Fruit fly (Drosophila melanogaster): Measurements from ENCODE around the gene CG11345.

CG11345 gene

DNA sequence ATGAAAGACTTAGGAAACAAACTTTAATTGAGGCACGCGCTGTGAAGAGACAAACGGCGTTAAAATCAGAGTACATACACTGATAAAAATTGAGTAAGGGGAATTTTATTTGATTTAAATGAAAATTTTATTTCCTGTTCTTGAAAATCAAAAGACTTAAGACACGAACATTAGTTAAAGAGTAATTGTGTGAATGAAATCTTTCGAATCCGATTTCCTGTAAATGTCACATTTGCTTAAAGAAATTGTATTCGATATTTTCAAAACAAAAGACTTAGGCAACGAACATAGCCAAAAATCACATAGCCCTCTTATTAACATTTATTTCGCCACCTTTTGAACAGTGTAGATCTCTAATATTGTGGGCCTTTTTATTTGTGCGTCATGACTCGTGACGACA lies 12.1 kb downstream of the CG11345 start:
- no peak for TF ChIP-seq psq (optimal IDR thresholded peaks at IDR 0.05)
- no peak for TF ChIP-seq insv (optimal IDR thresholded peaks at IDR 0.05)
- TF ChIP-seq ttk (optimal IDR thresholded peaks at IDR 0.05): no peak
- no peak for TF ChIP-seq Myc (optimal IDR thresholded peaks at IDR 0.05)

DNA sequence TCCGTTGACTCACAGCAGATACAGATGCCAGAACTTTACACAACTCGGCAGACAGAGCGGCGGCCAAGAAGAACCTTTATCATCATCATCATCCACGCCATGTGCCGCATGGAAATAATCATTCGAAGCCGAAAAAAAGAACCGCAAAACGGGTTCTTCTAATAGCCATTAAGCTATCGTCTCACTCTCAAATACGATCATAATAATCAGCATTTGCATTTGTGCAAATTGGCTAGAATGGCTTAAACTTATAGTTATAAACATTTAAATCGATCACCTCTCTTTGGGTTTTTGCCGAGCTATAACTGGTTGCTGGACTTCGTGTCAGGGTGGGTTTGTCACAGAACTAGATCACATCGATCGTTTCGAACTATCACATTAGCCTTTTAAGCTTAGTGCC lies 15.8 kb downstream of the CG11345 start:
- no peak for TF ChIP-seq ttk (optimal IDR thresholded peaks at IDR 0.05)
- TF ChIP-seq Myc (optimal IDR thresholded peaks at IDR 0.05): no peak

DNA sequence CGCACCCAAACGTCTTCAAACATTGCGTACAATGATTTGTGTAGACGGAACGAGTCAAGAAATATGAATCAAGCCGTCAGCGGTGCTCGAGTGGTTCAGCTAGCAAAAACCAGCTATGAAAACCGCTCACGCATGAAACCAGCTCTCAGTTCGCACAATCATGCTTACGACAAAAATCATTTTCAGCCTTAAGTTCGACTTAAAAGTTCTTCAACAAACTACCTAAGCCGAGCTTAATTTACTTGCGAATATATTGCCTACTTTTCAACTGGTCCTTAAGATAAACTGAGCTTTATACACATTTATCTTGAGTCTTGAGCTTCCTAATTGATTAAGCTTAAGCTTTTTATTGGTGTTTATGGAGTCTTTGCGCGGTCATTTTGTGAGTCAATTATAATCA lies 17.8 kb downstream of the CG11345 start:
- TF ChIP-seq Myc (optimal IDR thresholded peaks at IDR 0.05): no peak
- TF ChIP-seq ttk (optimal IDR thresholded peaks at IDR 0.05): no peak
- no peak for TF ChIP-seq insv (optimal IDR thresholded peaks at IDR 0.05)
- no peak for TF ChIP-seq Sin3A (optimal IDR thresholded peaks at IDR 0.05)
- TF ChIP-seq psq (optimal IDR thresholded peaks at IDR 0.05): no peak
- no peak for TF ChIP-seq h (optimal IDR thresholded peaks at IDR 0.05)

DNA sequence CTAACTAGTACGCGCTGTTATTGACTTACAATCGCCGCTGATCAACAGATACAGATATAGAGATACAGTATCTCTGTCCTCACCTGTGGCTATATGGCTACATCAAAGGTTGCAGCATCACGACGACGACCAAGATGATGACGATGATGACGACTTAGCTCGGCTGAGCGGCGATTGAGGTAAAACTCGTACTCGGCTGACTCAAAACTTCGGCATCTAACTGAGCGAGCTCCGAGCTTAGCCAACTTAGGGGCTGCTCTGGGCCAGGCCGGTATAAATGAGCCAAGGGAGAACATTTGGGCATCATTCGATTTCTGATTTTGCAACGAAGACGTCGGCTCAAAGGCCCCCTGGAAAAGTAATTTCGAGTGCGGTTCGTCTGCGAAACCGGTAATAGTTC lies 21.5 kb downstream of the CG11345 start, which contains the start of gene CG15021:
CG15021 (plus strand) TSS at position 301 of the 400 bp plus-strand sequence.
- TF ChIP-seq psq (optimal IDR thresholded peaks at IDR 0.05) (no peak), h (optimal IDR thresholded peaks at IDR 0.05) (no peak), ttk (optimal IDR thresholded peaks at IDR 0.05) (no peak), Myc (optimal IDR thresholded peaks at IDR 0.05) (no peak), Sin3A (optimal IDR thresholded peaks at IDR 0.05) (no peak), insv (optimal IDR thresholded peaks at IDR 0.05) (no peak)

DNA sequence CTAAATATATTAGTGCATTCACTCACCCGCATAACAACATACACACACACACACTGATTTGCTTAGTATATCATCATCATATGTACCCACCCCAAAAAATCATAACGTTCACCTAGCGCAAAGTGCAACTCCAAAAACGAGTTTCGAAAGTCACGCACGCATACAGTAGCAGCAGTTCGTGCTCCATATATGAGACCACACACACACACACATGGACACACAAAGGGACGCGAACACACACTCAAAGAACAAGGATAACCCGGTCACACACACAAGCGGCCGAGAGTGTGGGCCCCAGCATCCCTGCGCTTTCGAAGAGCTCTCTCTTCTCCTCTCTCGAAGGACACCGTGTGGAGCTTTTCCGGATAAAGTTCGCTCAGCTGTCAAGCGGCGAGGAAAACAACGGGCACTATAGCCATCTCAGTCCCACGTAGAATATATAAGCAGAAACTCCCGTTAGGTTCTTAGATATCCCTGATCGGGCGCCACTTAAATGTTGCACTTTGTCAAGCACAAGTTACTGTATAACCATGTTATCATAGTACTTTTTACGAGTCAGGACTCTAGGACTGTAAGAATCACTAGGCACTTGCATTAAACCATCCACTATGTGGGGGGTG lies 26.7 kb downstream of the CG11345 start:
- TF ChIP-seq Myc (optimal IDR thresholded peaks at IDR 0.05) (no peak), insv (optimal IDR thresholded peaks at IDR 0.05) (no peak), ttk (optimal IDR thresholded peaks at IDR 0.05) (no peak), h (optimal IDR thresholded peaks at IDR 0.05) (no peak), psq (optimal IDR thresholded peaks at IDR 0.05) (no peak), Sin3A (optimal IDR thresholded peaks at IDR 0.05) (no peak)

DNA sequence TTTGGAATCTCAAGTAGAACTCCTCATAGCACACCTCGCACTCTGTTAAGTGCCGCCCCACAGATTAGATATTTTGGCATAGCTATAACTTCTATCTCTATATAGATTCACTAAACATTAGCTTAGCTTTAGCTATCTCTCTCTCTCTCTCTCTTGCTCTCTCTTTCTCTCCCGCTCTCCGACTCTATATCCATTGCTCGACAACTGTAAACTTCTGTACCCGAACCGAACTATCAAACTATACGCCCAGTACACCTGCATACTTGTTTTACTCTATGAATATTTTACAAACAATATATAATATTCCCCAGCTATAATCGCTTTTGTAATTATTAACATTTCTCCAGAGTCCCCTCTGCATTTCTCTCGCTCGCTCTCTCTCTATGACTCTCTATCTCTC lies 27.6 kb downstream of the CG11345 start:
- no peak for TF ChIP-seq ttk (optimal IDR thresholded peaks at IDR 0.05)
- TF ChIP-seq insv (optimal IDR thresholded peaks at IDR 0.05): no peak
- TF ChIP-seq Myc (optimal IDR thresholded peaks at IDR 0.05): no peak
- TF ChIP-seq h (optimal IDR thresholded peaks at IDR 0.05): no peak
- TF ChIP-seq psq (optimal IDR thresholded peaks at IDR 0.05): no peak
- no peak for TF ChIP-seq Sin3A (optimal IDR thresholded peaks at IDR 0.05)

DNA sequence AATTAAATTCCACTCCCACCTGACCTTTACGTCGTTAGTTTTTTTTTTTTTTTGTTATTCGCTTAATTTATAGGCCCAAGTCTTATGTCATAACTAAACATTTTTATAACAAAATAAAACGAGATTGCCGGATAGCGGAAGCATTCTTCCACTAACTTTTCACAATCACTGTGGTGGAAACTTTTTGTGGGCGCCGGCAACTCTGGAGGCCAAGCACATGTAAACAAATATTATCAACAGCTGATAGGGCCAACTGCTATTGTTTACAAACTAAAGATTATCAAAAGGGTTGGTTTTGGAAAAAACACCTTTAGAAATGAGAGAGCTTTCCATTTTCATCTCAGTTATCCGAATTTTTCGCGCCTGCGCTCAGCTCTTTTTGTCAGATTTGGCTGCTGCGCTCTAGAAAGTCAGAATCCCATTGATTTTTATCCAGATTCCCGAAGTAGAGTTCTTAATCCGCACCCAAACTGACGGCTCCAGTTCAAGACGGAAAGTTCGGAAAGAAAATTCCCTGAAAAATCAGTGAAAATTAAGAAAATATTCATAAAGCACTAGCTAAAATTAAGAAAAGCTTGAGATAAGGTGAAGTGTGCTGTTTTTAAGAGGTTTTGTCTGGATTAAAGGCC lies 28.9 kb downstream of the CG11345 start, which contains the start of gene nAChRbeta1:
nAChRbeta1 (plus strand) TSS at position 432 of the 629 bp plus-strand sequence.
- TF ChIP-seq ttk (optimal IDR thresholded peaks at IDR 0.05): no peak
- TF ChIP-seq Myc (optimal IDR thresholded peaks at IDR 0.05): no peak
- TF ChIP-seq insv (optimal IDR thresholded peaks at IDR 0.05): no peak
- TF ChIP-seq h (optimal IDR thresholded peaks at IDR 0.05): no peak
- TF ChIP-seq Sin3A (optimal IDR thresholded peaks at IDR 0.05): no peak
- no peak for TF ChIP-seq psq (optimal IDR thresholded peaks at IDR 0.05)

DNA sequence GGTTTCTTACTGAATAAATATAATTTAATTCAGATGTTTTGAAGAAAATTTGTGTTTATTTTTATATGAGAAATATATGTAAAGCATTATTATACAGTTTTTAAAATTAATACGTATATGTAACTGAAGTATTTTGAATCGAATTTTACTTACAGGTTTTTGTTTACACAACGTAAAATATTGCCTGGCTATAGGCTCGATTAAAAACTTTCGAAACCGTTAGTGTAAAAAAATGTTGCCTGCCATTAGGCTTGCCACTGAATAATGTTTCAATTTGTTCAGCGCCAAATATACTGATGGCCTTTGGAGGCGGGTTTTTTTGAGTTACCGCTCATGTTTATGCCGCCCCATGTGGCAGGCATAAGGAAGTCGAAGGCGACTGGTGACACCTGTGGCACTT lies 31.4 kb downstream of the CG11345 start:
- TF ChIP-seq ttk (optimal IDR thresholded peaks at IDR 0.05) (no peak), Myc (optimal IDR thresholded peaks at IDR 0.05) (no peak), h (optimal IDR thresholded peaks at IDR 0.05) (no peak), psq (optimal IDR thresholded peaks at IDR 0.05) (no peak), Sin3A (optimal IDR thresholded peaks at IDR 0.05) (no peak), insv (optimal IDR thresholded peaks at IDR 0.05) (no peak)

DNA sequence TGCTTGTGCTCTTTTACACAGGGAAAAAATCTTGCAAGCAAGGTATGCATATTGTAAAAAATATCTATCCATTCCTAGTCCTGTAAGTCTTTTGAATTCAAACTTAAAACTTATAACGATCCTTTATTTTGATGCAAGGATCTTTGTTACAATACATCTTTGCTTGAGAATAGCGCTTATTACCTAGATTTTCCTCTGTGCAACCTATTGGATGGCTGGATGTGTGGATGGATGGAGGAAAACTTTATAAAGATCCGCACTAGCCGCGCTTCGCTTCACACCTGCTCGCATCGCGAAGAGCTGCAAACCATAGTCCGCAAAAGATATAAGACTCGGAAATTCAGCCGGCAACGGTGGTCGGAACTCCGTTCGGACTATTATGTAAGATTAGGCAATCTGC lies 36.6 kb downstream of the CG11345 start, which contains the start of gene CG15020:
CG15020 (plus strand) TSS at position 301 of the 400 bp plus-strand sequence.
- TF ChIP-seq ttk (optimal IDR thresholded peaks at IDR 0.05) (no peak), Sin3A (optimal IDR thresholded peaks at IDR 0.05) (no peak), Myc (optimal IDR thresholded peaks at IDR 0.05) (no peak), insv (optimal IDR thresholded peaks at IDR 0.05) (no peak), h (optimal IDR thresholded peaks at IDR 0.05) (no peak), psq (optimal IDR thresholded peaks at IDR 0.05) (no peak)

DNA sequence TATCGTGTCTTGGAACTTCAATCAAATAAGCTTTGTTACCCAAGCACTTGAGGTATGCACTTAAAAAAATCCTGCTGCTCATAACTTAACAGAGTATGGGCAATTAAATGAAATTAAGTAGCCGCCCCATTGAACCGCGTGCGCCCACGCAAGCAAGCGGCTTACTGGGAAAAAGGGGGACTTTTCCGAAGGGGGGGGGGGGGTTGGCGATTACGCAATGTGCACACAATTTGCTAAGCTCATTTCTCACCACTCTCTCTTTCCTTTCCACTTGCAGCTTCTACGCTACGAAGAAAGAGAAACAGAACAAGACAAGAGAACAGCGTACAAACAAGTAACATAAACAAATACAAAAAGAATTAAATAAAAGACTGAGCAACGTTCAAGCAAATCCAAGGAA lies 40.4 kb downstream of the CG11345 start:
- TF ChIP-seq insv (optimal IDR thresholded peaks at IDR 0.05): no peak
- no peak for TF ChIP-seq Myc (optimal IDR thresholded peaks at IDR 0.05)

DNA sequence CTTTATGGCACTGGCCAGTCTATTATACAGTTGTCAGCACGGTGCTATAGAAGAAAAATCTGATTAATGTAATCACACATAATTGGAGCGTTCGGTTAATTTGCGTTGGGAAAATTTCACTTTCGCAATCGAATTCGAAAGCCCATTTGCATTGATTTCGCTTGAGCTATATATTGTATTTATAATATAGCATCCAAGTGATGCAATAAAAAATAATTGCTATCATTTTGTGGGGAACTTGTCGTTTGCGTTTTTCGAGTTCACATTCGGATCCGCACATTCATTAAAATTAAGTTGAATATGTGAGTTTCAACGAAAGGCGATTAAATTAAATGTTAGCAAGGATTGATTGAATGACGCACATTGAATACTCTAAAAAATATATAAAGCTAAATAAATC lies 40.9 kb downstream of the CG11345 start:
- TF ChIP-seq psq (optimal IDR thresholded peaks at IDR 0.05) (no peak), insv (optimal IDR thresholded peaks at IDR 0.05) (no peak), ttk (optimal IDR thresholded peaks at IDR 0.05) (no peak), h (optimal IDR thresholded peaks at IDR 0.05) (no peak), Sin3A (optimal IDR thresholded peaks at IDR 0.05) (no peak), Myc (optimal IDR thresholded peaks at IDR 0.05) (no peak)

DNA sequence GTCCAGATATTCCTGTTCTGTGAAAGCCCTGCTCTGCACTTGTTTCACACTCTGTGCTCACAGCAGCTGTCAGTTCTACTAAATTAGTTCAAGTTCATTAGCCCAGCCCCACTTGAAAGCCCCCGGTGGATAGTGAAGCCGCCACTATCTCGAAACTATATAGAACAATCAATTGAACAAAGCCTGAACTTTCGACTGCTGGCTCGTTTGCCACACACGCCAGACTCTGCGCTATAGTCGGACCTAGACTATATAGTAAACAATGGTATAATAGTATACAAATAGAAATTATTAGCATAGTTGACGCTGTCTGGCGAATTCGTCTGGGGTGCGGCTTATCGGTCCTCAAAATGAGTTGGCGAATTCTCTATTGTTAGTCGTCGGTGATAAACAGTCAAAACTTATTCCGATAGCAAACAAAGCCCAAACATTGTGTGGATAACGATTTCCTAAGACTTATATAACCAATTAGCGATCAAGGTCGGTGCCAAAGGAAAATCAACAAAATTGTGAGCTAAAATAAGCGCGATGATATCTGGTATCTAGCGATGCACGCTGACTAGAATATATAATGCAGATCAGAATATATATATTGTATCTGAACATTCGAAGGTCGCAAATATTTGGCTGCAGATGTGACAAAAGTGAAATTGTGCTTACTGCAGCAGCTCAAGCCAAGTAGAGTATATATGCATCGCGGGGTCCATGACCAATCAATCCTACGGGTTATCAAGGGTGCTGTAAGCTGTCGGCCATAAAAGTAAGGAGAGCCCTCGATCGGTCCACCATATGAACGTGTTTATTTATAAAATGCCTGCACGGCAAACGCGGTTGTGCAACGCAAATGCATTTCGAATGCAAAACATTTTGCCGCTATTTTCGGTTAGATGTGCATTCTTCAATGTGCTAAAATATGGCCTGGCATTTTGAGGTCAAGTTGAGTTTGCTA lies 42.4 kb downstream of the CG11345 start:
- TF ChIP-seq ttk (optimal IDR thresholded peaks at IDR 0.05): no peak
- TF ChIP-seq Myc (optimal IDR thresholded peaks at IDR 0.05): no peak
- no peak for TF ChIP-seq Sin3A (optimal IDR thresholded peaks at IDR 0.05)
- no peak for TF ChIP-seq h (optimal IDR thresholded peaks at IDR 0.05)
- no peak for TF ChIP-seq psq (optimal IDR thresholded peaks at IDR 0.05)
- no peak for TF ChIP-seq insv (optimal IDR thresholded peaks at IDR 0.05)

Data from Kc167 (cell line).